Worm (Caenorhabditis elegans) whole organism, L1 larva: Measurements from ENCODE around the gene C32D5.7.

Source experiments
- Y116A8C.19 ChIP-seq: sonication (generic microtip); optimal IDR thresholded peaks from 2 replicates; lab custom pipeline; 2016; ENCODE audit warnings: missing compliant biosample characterization, missing genetic modification characterization, borderline replicate concordance
- aly-2 ChIP-seq: fragments of 150-350 bp; optimal IDR thresholded peaks from 2 replicates; lab custom pipeline; 2014; ENCODE audit warnings: missing biosample characterization, missing genetic modification characterization
- dpl-1 ChIP-seq, 3 experiments: fragments of 150-350 bp in 2 of 3; sonication (generic microtip) in 1 of 3; optimal IDR thresholded peaks; 2 replicates each; lab custom pipeline; 2014 to 2017; ENCODE audit warnings: missing biosample characterization in 3 of 3, missing genetic modification characterization in 3 of 3, missing genetic modification reagents in 3 of 3
- fkh-4 ChIP-seq: sonication (generic microtip); optimal IDR thresholded peaks from 2 replicates; lab custom pipeline; 2016; ENCODE audit warnings: missing compliant biosample characterization, missing genetic modification characterization, borderline replicate concordance
- mep-1 ChIP-seq: fragments of 150-350 bp; optimal IDR thresholded peaks from 2 replicates; lab custom pipeline; 2014; ENCODE audit warnings: missing biosample characterization, missing genetic modification characterization
- nhr-11 ChIP-seq: fragments of 150-350 bp; optimal IDR thresholded peaks from 2 replicates; lab custom pipeline; 2014; ENCODE audit warnings: missing biosample characterization, missing genetic modification characterization
- nhr-76 ChIP-seq: sonication (generic microtip); optimal IDR thresholded peaks from 2 replicates; lab custom pipeline; 2017; ENCODE audit warnings: missing biosample characterization, missing genetic modification characterization
- nhr-77 ChIP-seq: fragments of 150-350 bp; optimal IDR thresholded peaks from 2 replicates; lab custom pipeline; 2014; ENCODE audit warnings: missing biosample characterization, missing genetic modification characterization

DNA sequence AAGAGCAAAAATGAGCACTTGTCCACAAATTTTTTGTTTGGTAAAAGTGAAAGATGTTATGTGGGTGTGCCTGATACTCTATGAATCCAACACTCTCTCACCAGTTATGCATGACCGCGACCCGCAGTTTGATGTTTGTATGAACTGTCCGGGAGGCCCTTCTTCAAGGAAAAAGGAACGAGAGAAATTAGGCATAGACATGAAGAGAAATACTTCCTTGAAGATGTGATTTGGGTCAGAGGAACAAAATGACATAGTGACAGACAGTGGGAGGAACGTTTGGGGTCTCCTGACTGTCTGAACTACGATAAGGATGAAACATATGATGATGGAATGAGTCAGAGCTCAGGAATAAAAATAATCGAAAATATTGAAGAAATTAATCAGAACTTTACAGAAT, 1.2 kb upstream of the C32D5.7 start:
- TF ChIP-seq nhr-11 (tag; lab: Kevin White, UChicago) (no peak), dpl-1 (GFP tag; optimal IDR thresholded peaks at IDR 0.05; lab: Kevin White, UChicago) (no peak), Y116A8C.19 (tag; lab: Kevin White, UChicago) (no peak), aly-2 (no peak), fkh-4 (no peak), mep-1 (tag; lab: Kevin White, UChicago) (no peak), nhr-77 (no peak), nhr-76 (no peak)
